Worm (Caenorhabditis elegans): ENCODE data around the gene mfsd-6.

DNA sequence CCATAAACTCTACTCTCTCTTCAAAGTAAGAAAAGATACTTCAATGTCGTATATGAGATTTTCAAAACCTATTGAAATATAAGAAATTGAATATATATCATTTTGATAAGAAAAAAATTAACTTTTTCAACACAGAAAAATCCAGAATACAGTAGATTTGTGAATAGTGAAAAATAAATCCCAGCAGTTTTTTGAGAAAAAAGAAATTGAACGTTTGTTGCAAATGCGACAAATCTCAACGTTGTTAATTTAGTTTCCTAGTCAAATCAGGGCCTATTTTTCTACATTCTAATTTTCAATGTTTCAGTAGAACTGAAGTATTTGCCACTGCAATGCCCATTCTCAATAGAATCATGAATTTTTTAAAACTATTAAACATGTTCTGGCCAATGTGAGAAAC is 35.3 kb upstream of the mfsd-6 start, which contains the start of gene T04A6.2:
- no peak for TF ChIP-seq nhr-76 (tag; optimal IDR thresholded peaks at IDR 0.05)
- no peak for TF ChIP-seq drap-1 (GFP tag; optimal IDR thresholded peaks at IDR 0.05)
- no peak for TF ChIP-seq mep-1 (tag; optimal IDR thresholded peaks at IDR 0.05)
- TF ChIP-seq lin-13 (tag; optimal IDR thresholded peaks at IDR 0.05) = no peak
- no peak for TF ChIP-seq ces-1 (GFP tag; optimal IDR thresholded peaks at IDR 0.05)
- TF ChIP-seq snpc-4 (tag; optimal IDR thresholded peaks at IDR 0.05) = no peak
- no peak for TF ChIP-seq unc-62 (GFP tag; optimal IDR thresholded peaks at IDR 0.05)
- TF ChIP-seq nhr-237 (tag; optimal IDR thresholded peaks at IDR 0.05) = no peak
- TF ChIP-seq unc-120 (tag; optimal IDR thresholded peaks at IDR 0.05; ENCODE audit: poor library complexity, severe bottlenecking) = no peak
- TF ChIP-seq unc-39 (tag; optimal IDR thresholded peaks at IDR 0.05) = no peak

All from whole organism, mixed stage, embryonic.